Fruit fly (Drosophila melanogaster): ENCODE data around the gene hry.

dm6 chr3L:8657429-8657754 is 18.2 kb upstream of the hry start:
- TF ChIP-seq D1 (tag; optimal IDR thresholded peaks at IDR 0.05) (peak; percentile 85), CG17806 (tag; optimal IDR thresholded peaks at IDR 0.05) (peak; percentile 89), CG8301 (tag; optimal IDR thresholded peaks at IDR 0.05) (peak; percentile 47), CG32121 (GFP tag; IDR thresholded peaks at IDR 0.05) (peak; percentile 81)

Measured in whole organism, pupa.